Worm (Caenorhabditis elegans): Measurements from ENCODE around the gene ist-1.

Gene ist-1

DNA sequence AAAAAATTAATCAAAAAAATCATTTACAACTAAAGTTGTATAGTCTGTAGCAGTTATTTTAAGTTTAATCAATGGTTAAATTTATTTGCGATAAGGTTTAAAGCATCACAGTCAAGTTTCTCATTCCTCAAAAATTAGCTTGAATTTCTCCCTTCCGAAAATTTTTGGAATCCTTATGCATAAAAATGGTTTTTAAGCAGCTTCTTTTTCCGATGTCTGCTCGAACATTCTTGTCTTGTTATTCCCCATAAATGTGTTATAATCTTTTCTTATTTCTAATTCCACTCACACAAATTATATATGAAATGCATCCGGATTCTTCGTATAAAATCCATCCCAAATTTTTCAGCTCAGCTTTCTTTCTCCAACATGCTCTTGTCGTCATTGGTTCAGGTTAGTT is 25.0 kb upstream of the ist-1 start, which contains the start of gene C36B7.3:
Gene C36B7.3 (plus strand): TSS at position 301 of the 400 bp plus-strand sequence.
- TF ChIP-seq nhr-76 (tag; optimal IDR thresholded peaks at IDR 0.05): no peak
- no peak for TF ChIP-seq nhr-77 (tag; optimal IDR thresholded peaks at IDR 0.05)
- TF ChIP-seq skn-1 (tag; optimal IDR thresholded peaks at IDR 0.05): no peak
- no peak for TF ChIP-seq dmd-8 (GFP tag; IDR thresholded peaks at IDR 0.05)
- no peak for TF ChIP-seq hmg-1.1 (GFP tag; IDR thresholded peaks at IDR 0.05)
- no peak for TF ChIP-seq zag-1 (tag; optimal IDR thresholded peaks at IDR 0.05)
- no peak for TF ChIP-seq snpc-4 (tag; optimal IDR thresholded peaks at IDR 0.05)
- TF ChIP-seq gei-8 (GFP tag; optimal IDR thresholded peaks at IDR 0.05): no peak
- TF ChIP-seq Y105C5A.15 (GFP tag; IDR thresholded peaks at IDR 0.05): no peak
- no peak for TF ChIP-seq F49E8.2 (tag; optimal IDR thresholded peaks at IDR 0.05; ENCODE audit: borderline replicate concordance)

DNA sequence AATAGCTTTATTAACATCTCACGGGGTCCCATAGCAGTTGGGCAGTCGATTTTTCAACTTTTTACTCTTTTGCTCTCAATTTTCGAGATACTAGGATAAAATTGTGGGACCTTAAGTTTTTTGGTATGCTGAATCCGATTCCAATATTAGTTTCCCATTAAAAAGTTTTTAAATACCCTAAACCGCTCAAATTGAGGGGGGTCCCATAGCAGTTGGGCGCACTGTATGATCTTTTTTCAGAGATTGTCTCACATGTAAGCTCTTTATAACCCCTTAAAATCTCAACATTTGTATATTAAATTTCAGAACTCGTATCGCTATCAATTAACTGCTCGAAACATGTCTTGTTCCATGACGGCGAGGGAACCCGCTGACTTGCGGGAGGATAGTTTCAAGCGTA is 20.3 kb upstream of the ist-1 start, which contains the start of gene C36B7.2:
Gene C36B7.2 (plus strand): TSS at position 301 of the 400 bp plus-strand sequence.
- TF ChIP-seq T26A8.4 (GFP tag; IDR thresholded peaks at IDR 0.05) (no peak), aha-1 (tag) (peak; percentile 22)

DNA sequence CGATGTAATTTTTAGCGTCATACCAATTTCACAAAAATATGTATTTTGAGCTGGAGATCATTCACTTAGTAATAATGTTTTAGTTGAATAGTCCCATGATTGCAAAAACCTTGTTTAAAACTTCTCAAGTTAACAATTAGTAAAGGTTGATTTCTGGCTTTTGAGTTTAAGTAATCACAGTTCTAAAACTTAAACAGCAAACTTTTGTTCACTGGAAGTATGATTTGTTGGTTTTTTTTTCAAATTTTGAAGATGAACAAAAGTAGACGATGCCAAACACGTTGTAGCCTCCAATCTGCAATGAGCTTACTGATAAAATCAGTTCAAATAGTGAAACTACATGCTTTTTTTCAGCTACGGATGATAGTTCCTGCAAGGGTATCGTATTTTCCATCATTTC is 13.9 kb upstream of the ist-1 start, which contains the start of gene C36B7.1:
Gene C36B7.1 (plus strand): TSS at position 301 of the 400 bp plus-strand sequence.
- no peak for TF ChIP-seq nhr-48 (tag; optimal IDR thresholded peaks at IDR 0.05)
- TF ChIP-seq dmd-9 (GFP tag; IDR thresholded peaks at IDR 0.05): no peak
- TF ChIP-seq egl-43 (GFP tag; IDR thresholded peaks at IDR 0.05): no peak
- no peak for TF ChIP-seq sdz-12 (GFP tag; optimal IDR thresholded peaks at IDR 0.05)

DNA sequence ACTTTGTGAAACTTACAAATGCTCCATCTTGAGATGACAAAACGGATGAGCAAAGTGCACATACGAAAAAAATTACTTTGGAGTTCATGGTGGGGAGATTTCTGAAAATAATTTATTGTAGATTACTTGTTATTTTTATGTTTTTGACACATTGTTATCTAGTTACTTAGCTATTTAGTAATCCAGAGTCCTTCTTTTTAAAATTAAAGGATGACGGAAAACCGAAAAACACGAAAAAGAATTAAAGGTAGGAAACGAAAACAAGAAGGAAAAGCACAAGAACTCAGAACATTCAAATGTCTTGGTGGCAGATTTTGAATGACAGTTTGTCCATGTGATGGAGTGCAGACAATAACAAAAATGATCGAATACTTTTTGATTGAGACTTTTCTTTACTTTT is 9.6 kb upstream of the ist-1 start, which contains the start of gene hen-1:
Gene hen-1 (minus strand): TSS at position 101 of the 400 bp plus-strand sequence.
- no peak for TF ChIP-seq lin-39 (tag; optimal IDR thresholded peaks at IDR 0.05)
- TF ChIP-seq spr-3 (GFP tag; optimal IDR thresholded peaks at IDR 0.05): no peak
- peak in 1 of 2 experiments; percentile 23 for TF ChIP-seq unc-62 (GFP tag; optimal IDR thresholded peaks at IDR 0.05 in 1 of 2)
- no peak for TF ChIP-seq unc-62 (tag; optimal IDR thresholded peaks at IDR 0.05)
- no peak for TF ChIP-seq madf-9 (GFP tag; conservative IDR thresholded peaks at IDR 0.05)
- TF ChIP-seq hif-1 (tag; optimal IDR thresholded peaks at IDR 0.05): no peak

DNA sequence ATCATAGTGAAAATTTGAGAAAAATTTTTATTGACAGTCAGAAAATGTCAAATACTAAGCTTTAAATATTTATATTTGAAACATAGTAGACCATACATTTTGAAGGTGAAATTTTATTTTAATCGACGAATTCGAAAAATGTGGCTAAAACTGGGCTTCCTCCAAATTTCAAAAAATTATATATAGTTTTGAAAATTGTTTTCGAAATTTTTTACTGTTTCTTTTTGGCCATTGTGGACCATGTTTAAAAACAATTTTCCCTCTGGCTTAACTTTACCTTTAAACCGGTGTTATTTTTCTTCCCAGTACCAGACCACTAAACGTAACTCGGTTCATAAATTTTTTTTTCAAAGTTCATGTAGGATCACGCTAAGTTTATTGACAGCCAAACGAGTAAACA is 3.8 kb upstream of the ist-1 start:
- no peak for TF ChIP-seq daf-19 (GFP tag; conservative IDR thresholded peaks at IDR 0.05)
- TF ChIP-seq unc-62 (GFP tag; optimal IDR thresholded peaks at IDR 0.05 in 1 of 2): peak in 1 of 2 experiments; percentile 91
- no peak for TF ChIP-seq unc-62 (tag; optimal IDR thresholded peaks at IDR 0.05)

DNA sequence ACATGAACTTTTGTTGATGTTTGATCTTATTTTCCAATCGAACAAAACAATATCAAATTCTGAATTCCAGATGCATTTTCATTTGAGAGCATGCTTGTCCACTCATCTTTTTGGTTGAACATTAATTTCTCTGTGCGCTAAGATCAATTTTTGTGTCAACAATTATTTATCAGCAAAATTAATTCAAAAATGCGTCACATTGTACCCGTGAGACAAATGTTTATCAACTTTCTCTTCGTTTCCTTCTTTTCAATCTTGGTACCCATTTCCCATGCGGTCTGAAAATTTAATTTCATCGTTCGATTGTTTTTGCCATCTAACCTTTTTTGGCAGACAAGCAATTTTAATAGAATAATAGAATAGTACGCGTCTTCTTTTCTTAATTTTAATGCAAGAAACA is 2.4 kb upstream of the ist-1 start:
- TF ChIP-seq daf-16 (GFP tag; optimal IDR thresholded peaks at IDR 0.05): no peak
- TF ChIP-seq daf-16 (tag; optimal IDR thresholded peaks at IDR 0.05): peak; percentile 69
- peak in 1 of 2 experiments; percentile 48 for TF ChIP-seq unc-62 (GFP tag; optimal IDR thresholded peaks at IDR 0.05 in 1 of 2)
- TF ChIP-seq unc-62 (tag; optimal IDR thresholded peaks at IDR 0.05): no peak
- no peak for TF ChIP-seq nhr-111 (GFP tag; optimal IDR thresholded peaks at IDR 0.05)
- TF ChIP-seq nhr-28 (tag; optimal IDR thresholded peaks at IDR 0.05): peak; percentile 17
- TF ChIP-seq pqm-1 (tag; optimal IDR thresholded peaks at IDR 0.05): peak; percentile 50

DNA sequence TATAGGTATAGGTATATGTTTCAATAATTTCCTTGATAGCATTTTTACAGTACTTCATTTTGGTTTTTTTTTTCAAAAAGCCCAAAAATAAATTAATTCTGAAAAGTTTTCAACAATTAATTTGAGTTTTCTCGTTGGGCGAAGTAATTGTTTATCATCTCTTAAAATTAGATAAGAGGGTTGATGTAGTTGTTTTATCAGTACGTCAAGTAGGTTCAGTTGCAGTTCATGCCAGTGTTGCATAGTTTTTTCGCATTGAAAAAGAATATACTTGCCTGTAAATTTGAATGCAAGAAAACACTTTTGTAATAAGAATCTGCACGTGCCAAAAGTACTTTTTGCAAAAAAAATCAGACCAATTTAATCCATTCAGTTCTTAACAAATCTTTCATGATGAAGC is 1.3 kb upstream of the ist-1 start:
- TF ChIP-seq aha-1 (tag): peak; percentile 7
- TF ChIP-seq daf-16 (GFP tag; optimal IDR thresholded peaks at IDR 0.05): no peak
- TF ChIP-seq daf-16 (tag; optimal IDR thresholded peaks at IDR 0.05): peak; percentile 80
- TF ChIP-seq pqm-1 (tag; optimal IDR thresholded peaks at IDR 0.05): peak; percentile 47
- no peak for TF ChIP-seq daf-19 (GFP tag; conservative IDR thresholded peaks at IDR 0.05)
- TF ChIP-seq nhr-28 (tag; optimal IDR thresholded peaks at IDR 0.05): peak; percentile 20

DNA sequence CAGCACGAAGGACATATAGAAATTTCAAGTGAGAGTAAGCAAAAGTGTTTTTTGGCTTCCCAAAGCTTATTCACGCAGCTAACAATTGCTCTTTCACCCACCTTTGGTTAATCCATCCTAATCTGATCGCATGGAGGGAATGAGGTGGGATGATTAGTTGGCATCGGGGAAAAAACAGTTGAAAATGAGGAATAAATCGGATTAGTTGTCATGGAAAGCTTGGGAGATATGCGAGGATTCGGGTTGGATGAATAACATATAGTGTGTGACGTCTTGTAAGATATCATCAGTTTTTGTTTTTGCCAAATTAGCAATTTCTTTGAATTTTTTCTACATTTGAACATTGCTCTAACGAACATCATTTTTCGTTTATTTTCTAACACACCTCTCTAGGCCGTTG is 2.2 kb downstream of the ist-1 start:
- no peak for TF ChIP-seq mxl-2 (GFP tag; conservative IDR thresholded peaks at IDR 0.05)
- no peak for TF ChIP-seq egl-43 (GFP tag; IDR thresholded peaks at IDR 0.05)
- TF ChIP-seq nhr-102 (tag; optimal IDR thresholded peaks at IDR 0.05): no peak
- TF ChIP-seq ctbp-1 (GFP tag; IDR thresholded peaks at IDR 0.05): no peak
- no peak for TF ChIP-seq Y48G9A.11 (GFP tag; IDR thresholded peaks at IDR 0.05)
- no peak for TF ChIP-seq zfp-3 (GFP tag; conservative IDR thresholded peaks at IDR 0.05)
- no peak for TF ChIP-seq sdz-12 (GFP tag; optimal IDR thresholded peaks at IDR 0.05)
- TF ChIP-seq ztf-7 (tag; optimal IDR thresholded peaks at IDR 0.05): no peak
- no peak for TF ChIP-seq Y105C5A.15 (GFP tag; IDR thresholded peaks at IDR 0.05)
- no peak for TF ChIP-seq nhr-77 (tag; optimal IDR thresholded peaks at IDR 0.05)
- TF ChIP-seq nhr-48 (tag; optimal IDR thresholded peaks at IDR 0.05): no peak
- TF ChIP-seq nhr-237 (tag; optimal IDR thresholded peaks at IDR 0.05): no peak
- no peak for TF ChIP-seq unc-39 (tag; optimal IDR thresholded peaks at IDR 0.05)
- no peak for TF ChIP-seq nhr-11 (tag; optimal IDR thresholded peaks at IDR 0.05)
- TF ChIP-seq skn-1 (tag; optimal IDR thresholded peaks at IDR 0.05): no peak

All from whole organism, L4 larva.